Worm (Caenorhabditis elegans) whole organism, L4 larva: Measurements from ENCODE around the gene R12C12.7.

ENCODE experiments used
- F10B5.3 ChIP-seq: sonication (generic microtip); optimal IDR thresholded peaks from 2 replicates; lab custom pipeline; 2016; ENCODE audit warnings: mild to moderate bottlenecking, missing genetic modification characterization, missing compliant biosample characterization
- F37D6.2 ChIP-seq: sonication (generic microtip); optimal IDR thresholded peaks from 2 replicates; lab custom pipeline; 2016; ENCODE audit warnings: mild to moderate bottlenecking, missing genetic modification characterization, missing compliant biosample characterization
- T26A8.4 ChIP-seq: fragments of 200-800 bp; sonication (Bioruptor generic); IDR thresholded peaks from 2 replicates; pipeline ENCODE4 v1.3.6; 2022; ENCODE audit warnings: missing genetic modification characterization, missing compliant biosample characterization
- Y105C5A.15 ChIP-seq: fragments of 200-800 bp; sonication (Bioruptor generic); IDR thresholded peaks from 2 replicates; pipeline ENCODE4 v1.3.6; 2022; ENCODE audit warnings: missing genetic modification characterization, missing compliant biosample characterization
- Y5F2A.4 ChIP-seq: fragments of 200-800 bp; sonication (Bioruptor generic); optimal IDR thresholded peaks from 2 replicates; lab custom pipeline; 2018; ENCODE audit warnings: mild to moderate bottlenecking, missing genetic modification characterization, missing compliant biosample characterization
- attf-4 ChIP-seq: sonication (generic microtip); optimal IDR thresholded peaks from 3 replicates; lab custom pipeline; 2017; ENCODE audit warnings: missing biosample characterization, missing genetic modification characterization
- ceh-32 ChIP-seq: sonication (generic microtip); optimal IDR thresholded peaks from 2 replicates; lab custom pipeline; 2016; ENCODE audit warnings: mild to moderate bottlenecking, missing genetic modification characterization, missing compliant biosample characterization; ENCODE audit not compliant: poor library complexity
- ceh-62 ChIP-seq: sonication (generic microtip); optimal IDR thresholded peaks from 2 replicates; lab custom pipeline; 2017; ENCODE audit warnings: missing biosample characterization, missing genetic modification characterization
- cey-2 ChIP-seq: sonication (generic microtip); optimal IDR thresholded peaks from 3 replicates; lab custom pipeline; 2017; ENCODE audit warnings: missing genetic modification characterization, mild to moderate bottlenecking, missing compliant biosample characterization, antibody characterized with exemption, borderline replicate concordance; ENCODE audit not compliant: insufficient read depth
- daf-12 ChIP-seq: fragments of 150-350 bp; optimal IDR thresholded peaks from 2 replicates; lab custom pipeline; 2014; ENCODE audit warnings: missing biosample characterization, missing genetic modification reagents, missing genetic modification characterization
- daf-16 ChIP-seq, 3 experiments: sonication (generic microtip); optimal IDR thresholded peaks; 2 replicates each; lab custom pipeline; 2016 to 2017; ENCODE audit warnings: missing genetic modification characterization in 3 of 3, missing genetic modification reagents in 3 of 3, mild to moderate bottlenecking in 2 of 3, missing compliant biosample characterization in 2 of 3, missing biosample characterization in 1 of 3, moderate library complexity in 1 of 3
- dmd-8 ChIP-seq: fragments of 200-800 bp; sonication (Bioruptor generic); IDR thresholded peaks from 2 replicates; pipeline ENCODE4 v1.3.6; 2022; ENCODE audit warnings: missing genetic modification characterization, missing compliant biosample characterization
- duxl-1 ChIP-seq: sonication (generic microtip); optimal IDR thresholded peaks from 2 replicates; lab custom pipeline; 2016; ENCODE audit warnings: mild to moderate bottlenecking, missing genetic modification characterization, moderate library complexity, missing compliant biosample characterization; ENCODE audit not compliant: poor library complexity
- dve-1 ChIP-seq: sonication (generic microtip); optimal IDR thresholded peaks from 2 replicates; lab custom pipeline; 2017; ENCODE audit warnings: antibody characterized with exemption, mild to moderate bottlenecking, missing genetic modification characterization, missing compliant biosample characterization; ENCODE audit not compliant: insufficient read depth
- egl-27 ChIP-seq: sonication (generic microtip); optimal IDR thresholded peaks from 3 replicates; lab custom pipeline; 2017; ENCODE audit warnings: missing biosample characterization, missing genetic modification reagents, missing genetic modification characterization
- fos-1 ChIP-seq: fragments of 150-350 bp; optimal IDR thresholded peaks from 2 replicates; lab custom pipeline; 2014; ENCODE audit warnings: missing biosample characterization, missing genetic modification characterization
- hif-1 ChIP-seq, 2 experiments: sonication (generic microtip); optimal IDR thresholded peaks; 2 replicates each; lab custom pipeline; 2016 to 2017; ENCODE audit warnings: missing compliant biosample characterization in 2 of 2, missing genetic modification characterization in 2 of 2, missing genetic modification reagents in 2 of 2, missing genotype in 2 of 2, mild to moderate bottlenecking in 1 of 2
- hlh-30 ChIP-seq: sonication (generic microtip); optimal IDR thresholded peaks from 2 replicates; lab custom pipeline; 2017; ENCODE audit warnings: antibody characterized with exemption, mild to moderate bottlenecking, missing genetic modification characterization, missing compliant biosample characterization; ENCODE audit not compliant: insufficient read depth
- jun-1 ChIP-seq: fragments of 150-350 bp; optimal IDR thresholded peaks from 2 replicates; lab custom pipeline; 2014; ENCODE audit warnings: missing biosample characterization, missing genetic modification reagents, missing genetic modification characterization
- lim-7 ChIP-seq: fragments of 200-800 bp; sonication (Bioruptor generic); IDR thresholded peaks from 2 replicates; pipeline ENCODE4 v1.3.6; 2022; ENCODE audit warnings: missing genetic modification characterization, missing compliant biosample characterization
- lin-1 ChIP-seq: fragments of 200-800 bp; sonication (Bioruptor generic); IDR thresholded peaks from 2 replicates; pipeline ENCODE4 v1.3.6; 2022; ENCODE audit warnings: missing genetic modification reagents, missing genetic modification characterization, missing compliant biosample characterization
- lin-29 ChIP-seq: fragments of 200-800 bp; sonication (Bioruptor generic); IDR thresholded peaks from 2 replicates; pipeline ENCODE4 v1.3.6; 2022; ENCODE audit warnings: missing genetic modification reagents, missing genetic modification characterization, missing compliant biosample characterization
- lin-38 ChIP-seq: fragments of 200-800 bp; sonication (Bioruptor generic); IDR thresholded peaks from 2 replicates; pipeline ENCODE4 v1.3.6; 2022; ENCODE audit warnings: missing genetic modification reagents, missing genetic modification characterization, missing compliant biosample characterization
- lin-39 ChIP-seq: fragments of 150-350 bp; optimal IDR thresholded peaks from 2 replicates; lab custom pipeline; 2014; ENCODE audit warnings: missing biosample characterization, missing genetic modification reagents, missing genetic modification characterization
- madf-9 ChIP-seq: fragments of 200-800 bp; sonication (Bioruptor generic); conservative IDR thresholded peaks from 2 replicates; pipeline ENCODE4 v1.3.6; 2022; ENCODE audit warnings: missing genetic modification reagents, missing genetic modification characterization, missing compliant biosample characterization
- mdl-1 ChIP-seq, 2 experiments: fragments of 150-350 bp in 1 of 2; sonication (generic microtip) in 1 of 2; optimal IDR thresholded peaks; 2 replicates each; lab custom pipeline; 2014 to 2017; ENCODE audit warnings: missing biosample characterization in 2 of 2, missing genetic modification characterization in 2 of 2
- mdt-29 ChIP-seq: fragments of 200-800 bp; sonication (Bioruptor generic); IDR thresholded peaks from 2 replicates; pipeline ENCODE4 v1.3.6; 2022; ENCODE audit warnings: missing genetic modification reagents, missing genetic modification characterization, missing compliant biosample characterization
- mes-2 ChIP-seq: sonication (generic microtip); optimal IDR thresholded peaks from 2 replicates; lab custom pipeline; 2016; ENCODE audit warnings: missing genotype, mild to moderate bottlenecking, missing genetic modification characterization, missing compliant biosample characterization; ENCODE audit not compliant: poor library complexity, severe bottlenecking
- mxl-3 ChIP-seq: fragments of 200-800 bp; sonication (Bioruptor generic); optimal IDR thresholded peaks from 2 replicates; lab custom pipeline; 2018; ENCODE audit warnings: mild to moderate bottlenecking, missing genetic modification characterization, missing compliant biosample characterization
- nhr-237 ChIP-seq: sonication (generic microtip); optimal IDR thresholded peaks from 2 replicates; lab custom pipeline; 2017; ENCODE audit warnings: missing biosample characterization, missing genetic modification characterization
- nhr-25 ChIP-seq: sonication (generic microtip); optimal IDR thresholded peaks from 2 replicates; lab custom pipeline; 2017; ENCODE audit warnings: missing genetic modification characterization, mild to moderate bottlenecking, missing compliant biosample characterization, antibody characterized with exemption, moderate library complexity, borderline replicate concordance; ENCODE audit not compliant: insufficient read depth
- nhr-28 ChIP-seq: fragments of 150-350 bp; optimal IDR thresholded peaks from 2 replicates; lab custom pipeline; 2014; ENCODE audit warnings: missing biosample characterization, missing genetic modification characterization
- nhr-41 ChIP-seq: fragments of 200-800 bp; sonication (Bioruptor generic); IDR thresholded peaks from 2 replicates; pipeline ENCODE4 v1.3.6; 2022; ENCODE audit warnings: missing genetic modification reagents, missing genetic modification characterization, missing compliant biosample characterization
- nhr-76 ChIP-seq: fragments of 150-350 bp; optimal IDR thresholded peaks from 2 replicates; lab custom pipeline; 2014; ENCODE audit warnings: missing biosample characterization, missing genetic modification characterization
- nhr-77 ChIP-seq: fragments of 150-350 bp; optimal IDR thresholded peaks from 2 replicates; lab custom pipeline; 2014; ENCODE audit warnings: missing biosample characterization, missing genetic modification characterization
- rbr-2 ChIP-seq: sonication (generic microtip); optimal IDR thresholded peaks from 2 replicates; lab custom pipeline; 2016; ENCODE audit warnings: missing genotype, missing genetic modification characterization, missing compliant biosample characterization
- set-16 ChIP-seq: fragments of 200-800 bp; sonication (Bioruptor generic); IDR thresholded peaks from 2 replicates; pipeline ENCODE4 v1.3.6; 2022; ENCODE audit warnings: missing genetic modification reagents, missing genetic modification characterization, missing compliant biosample characterization
- spr-1 ChIP-seq: sonication (generic microtip); optimal IDR thresholded peaks from 2 replicates; lab custom pipeline; 2016; ENCODE audit warnings: mild to moderate bottlenecking, missing genetic modification characterization, missing compliant biosample characterization
- tra-1 ChIP-seq: fragments of 200-800 bp; sonication (Bioruptor generic); IDR thresholded peaks from 2 replicates; pipeline ENCODE4 v1.3.6; 2022; ENCODE audit warnings: missing genetic modification reagents, missing genetic modification characterization, missing compliant biosample characterization
- unc-39 ChIP-seq: sonication (generic microtip); optimal IDR thresholded peaks from 2 replicates; lab custom pipeline; 2017; ENCODE audit warnings: missing biosample characterization, missing genetic modification characterization
- unc-62 ChIP-seq, 3 experiments: fragments of 150-350 bp in 1 of 3; sonication (generic microtip); optimal IDR thresholded peaks in 2 of 3; peaks in 1 of 3; 1 replicate in 1 of 3; 2 replicates in 2 of 3; lab custom pipeline; 2014 to 2017; ENCODE audit warnings: missing biosample characterization in 3 of 3, missing genetic modification characterization in 3 of 3, missing genetic modification reagents in 3 of 3, missing genotype in 1 of 3
- vab-7 ChIP-seq: fragments of 200-800 bp; sonication (Bioruptor generic); IDR thresholded peaks from 2 replicates; pipeline ENCODE4 v1.3.6; 2022; ENCODE audit warnings: missing genetic modification reagents, missing genetic modification characterization, missing compliant biosample characterization
- zfp-2 ChIP-seq: sonication (generic microtip); optimal IDR thresholded peaks from 2 replicates; lab custom pipeline; 2016; ENCODE audit warnings: mild to moderate bottlenecking, missing genetic modification characterization, missing compliant biosample characterization
- zip-2 ChIP-seq: fragments of 150-350 bp; optimal IDR thresholded peaks from 2 replicates; lab custom pipeline; 2014; ENCODE audit warnings: missing biosample characterization, missing genetic modification characterization

R12C12.7 gene

ce11 chrII:6047639-6048159 is 8.1 kb downstream of the R12C12.7 start, which contains the start of the genes R12C12.6 and ran-5 (continued):
- TF ChIP-seq T26A8.4 (GFP tag; lab: Robert Waterston, UW) (peak; percentile 81), nhr-237 (tag; lab: Kevin White, UChicago) (no peak), egl-27 (tag; lab: Kevin White, UChicago) (no peak), mxl-3 (GFP tag; lab: Kevin White, UChicago) (no peak), F10B5.3 (tag; lab: Kevin White, UChicago) (peak; percentile 75), madf-9 (0 out of 2 replicates have a peak, but pooled peaks have one; percentile 37), ceh-32 (tag; lab: Kevin White, UChicago) (no peak), set-16 (GFP tag; lab: Robert Waterston, UW) (no peak), cey-2 (tag; lab: Kevin White, UChicago) (no peak), lin-29 (0 out of 2 replicates have a peak, but pooled peaks have one; percentile 34), hlh-30 (tag; lab: Kevin White, UChicago) (peak; percentile 71), Y105C5A.15 (GFP tag; lab: Robert Waterston, UW) (no peak), daf-12 (no peak), unc-39 (tag; lab: Kevin White, UChicago) (no peak), dve-1 (tag; lab: Kevin White, UChicago) (peak; percentile 78), attf-4 (tag; lab: Kevin White, UChicago) (no peak), spr-1 (peak; percentile 74), mes-2 (peak; percentile 94), lin-38 (GFP tag; lab: Robert Waterston, UW) (peak; percentile 87), lin-39 (tag; lab: Kevin White, UChicago) (no peak), unc-62 (GFP tag; optimal IDR thresholded peaks at IDR 0.05 in 1 of 2; lab: Kevin White, UChicago) (peak in 1 of 2 experiments; percentile 42), unc-62 (tag; optimal IDR thresholded peaks at IDR 0.05; lab: Kevin White, UChicago) (no peak), nhr-76 (tag; lab: Kevin White, UChicago) (no peak), zfp-2 (peak; percentile 13), Y5F2A.4 (no peak), vab-7 (GFP tag; lab: Robert Waterston, UW) (no peak), zip-2 (tag; lab: Kevin White, UChicago) (peak; percentile 9), lin-1 (no peak), hif-1 (tag; optimal IDR thresholded peaks at IDR 0.05; lab: Kevin White, UChicago) (no peak), ceh-62 (no peak), dmd-8 (GFP tag; lab: Robert Waterston, UW) (no peak), jun-1 (peak; percentile 4), fos-1 (no peak), nhr-28 (peak; percentile 62), rbr-2 (tag; lab: Kevin White, UChicago) (peak; percentile 86), nhr-77 (tag; lab: Kevin White, UChicago) (peak; percentile 32), lim-7 (GFP tag; lab: Robert Waterston, UW) (no peak), tra-1 (peak; percentile 44; the same call in 1 of the 2 replicates), nhr-25 (tag; lab: Kevin White, UChicago) (no peak), daf-16 (GFP tag; optimal IDR thresholded peaks at IDR 0.05; lab: Kevin White, UChicago) (peak in 1 of 2 experiments; percentile 46), daf-16 (tag; optimal IDR thresholded peaks at IDR 0.05; lab: Kevin White, UChicago) (peak; percentile 68), F37D6.2 (tag; lab: Kevin White, UChicago) (peak; percentile 56), mdt-29 (GFP tag; lab: Robert Waterston, UW) (no peak), duxl-1 (tag; lab: Kevin White, UChicago) (peak; percentile 81), nhr-41 (GFP tag; lab: Robert Waterston, UW) (no peak), mdl-1 (tag; optimal IDR thresholded peaks at IDR 0.05; lab: Kevin White, UChicago) (peak in 1 of 2 experiments; percentile 9)
